Fruit fly (Drosophila melanogaster) whole organism, embryonic: Measurements from ENCODE around the gene CG1983.
A peak's percentile ranks its signal among the peaks of the same experiment; 100 is the strongest.

ENCODE experiments used
- Abd-B ChIP-seq: fragments of 200-800 bp; sonication (Bioruptor generic); optimal IDR thresholded peaks from 2 replicates; lab custom pipeline; 2018; ENCODE audit warnings: missing biosample characterization, mild to moderate bottlenecking, missing genetic modification characterization, moderate library complexity
- Adf1 ChIP-seq: fragments of 200-800 bp; sonication (Bioruptor generic); IDR thresholded peaks from 2 replicates; pipeline ENCODE4 v1.3.6; 2022; ENCODE audit warnings: missing biosample characterization, missing genetic modification characterization
- Antp ChIP-seq: fragments of 200-800 bp; sonication (Bioruptor generic); optimal IDR thresholded peaks from 3 replicates; lab custom pipeline; 2016; ENCODE audit warnings: missing biosample characterization, missing genetic modification characterization
- CG10209 ChIP-seq: fragments of 200-800 bp; sonication (Bioruptor generic); optimal IDR thresholded peaks from 3 replicates; lab custom pipeline; 2017; ENCODE audit warnings: missing biosample characterization, mild to moderate bottlenecking, missing genetic modification characterization, missing genetic modification reagents
- CG11456 ChIP-seq: fragments of 200-800 bp; sonication (Bioruptor generic); IDR thresholded peaks from 3 replicates; pipeline ENCODE4 v1.3.6; 2022; ENCODE audit warnings: missing biosample characterization, missing genetic modification characterization
- CG11504 ChIP-seq: fragments of 200-800 bp; sonication (Bioruptor generic); optimal IDR thresholded peaks from 3 replicates; lab custom pipeline; 2019; ENCODE audit warnings: missing biosample characterization, mild to moderate bottlenecking, missing genetic modification characterization, moderate library complexity
- CG12155 ChIP-seq: fragments of 200-800 bp; sonication (Bioruptor generic); optimal IDR thresholded peaks from 3 replicates; lab custom pipeline; 2016; ENCODE audit warnings: missing biosample characterization, missing genetic modification characterization
- CG13296 ChIP-seq: fragments of 200-800 bp; sonication (Bioruptor generic); optimal IDR thresholded peaks from 3 replicates; lab custom pipeline; 2018; ENCODE audit warnings: missing biosample characterization, mild to moderate bottlenecking, missing genetic modification characterization
- CG14014 ChIP-seq: fragments of 200-800 bp; sonication (Bioruptor generic); IDR thresholded peaks from 2 replicates; pipeline ENCODE4 v1.3.6; 2022; ENCODE audit warnings: missing biosample characterization, missing genetic modification characterization
- CG1603 ChIP-seq: fragments of 200-800 bp; sonication (Bioruptor generic); optimal IDR thresholded peaks from 2 replicates; lab custom pipeline; 2019; ENCODE audit warnings: missing biosample characterization, mild to moderate bottlenecking, missing genetic modification characterization, moderate library complexity
- CG32532 ChIP-seq: fragments of 200-800 bp; sonication (Bioruptor generic); IDR thresholded peaks from 2 replicates; pipeline ENCODE4 v1.3.6; 2022; ENCODE audit warnings: missing biosample characterization, missing genetic modification characterization
- CG34224 ChIP-seq: fragments of 200-800 bp; sonication (Bioruptor generic); IDR thresholded peaks from 3 replicates; pipeline ENCODE4 v1.3.6; 2022; ENCODE audit warnings: missing biosample characterization, missing genetic modification characterization; ENCODE audit not compliant: partially characterized antibody
- CG34376 ChIP-seq: fragments of 200-800 bp; sonication (Bioruptor generic); optimal IDR thresholded peaks from 2 replicates; lab custom pipeline; 2018; ENCODE audit warnings: missing biosample characterization, mild to moderate bottlenecking, missing genetic modification characterization
- CG4282 ChIP-seq: fragments of 200-800 bp; sonication (Bioruptor generic); optimal IDR thresholded peaks from 2 replicates; lab custom pipeline; 2016; ENCODE audit warnings: missing biosample characterization, missing genetic modification characterization
- CG4328 ChIP-seq: fragments of 200-800 bp; sonication (Bioruptor generic); optimal IDR thresholded peaks from 3 replicates; lab custom pipeline; 2017; ENCODE audit warnings: missing biosample characterization, missing genetic modification reagents, missing genetic modification characterization
- CG4424 ChIP-seq: fragments of 200-800 bp; sonication (Bioruptor generic); optimal IDR thresholded peaks from 3 replicates; lab custom pipeline; 2016; ENCODE audit warnings: missing biosample characterization, missing genetic modification characterization
- CG7357 ChIP-seq: fragments of 200-800 bp; sonication (Bioruptor generic); IDR thresholded peaks from 3 replicates; pipeline ENCODE4 v1.3.6; 2022; ENCODE audit warnings: missing biosample characterization, missing genetic modification characterization
- Camta ChIP-seq: fragments of 200-800 bp; sonication (Bioruptor generic); optimal IDR thresholded peaks from 2 replicates; lab custom pipeline; 2016; ENCODE audit warnings: missing biosample characterization, missing genetic modification characterization
- Dip3 ChIP-seq: fragments of 200-800 bp; sonication (Bioruptor generic); optimal IDR thresholded peaks from 3 replicates; lab custom pipeline; 2016; ENCODE audit warnings: missing biosample characterization, missing genetic modification characterization
- Doc3 ChIP-seq: fragments of 200-800 bp; sonication (Bioruptor generic); IDR thresholded peaks from 3 replicates; pipeline ENCODE4 v1.3.6; 2022; ENCODE audit warnings: missing biosample characterization, missing genetic modification characterization; ENCODE audit not compliant: partially characterized antibody
- Ets65A ChIP-seq: fragments of 200-800 bp; sonication (Bioruptor generic); peaks from one replicate; lab custom pipeline; 2016; ENCODE audit warnings: missing biosample characterization, missing genetic modification characterization
- GATAe ChIP-seq: fragments of 200-800 bp; sonication (Bioruptor generic); conservative IDR thresholded peaks from 2 replicates; pipeline ENCODE4 v1.3.6; 2022; ENCODE audit warnings: missing biosample characterization, missing genetic modification characterization
- HLH54F ChIP-seq: fragments of 200-800 bp; sonication (Bioruptor generic); optimal IDR thresholded peaks from 3 replicates; lab custom pipeline; 2016; ENCODE audit warnings: missing biosample characterization, missing genetic modification characterization
- Hmr ChIP-seq: fragments of 200-800 bp; sonication (Bioruptor generic); optimal IDR thresholded peaks from 3 replicates; lab custom pipeline; 2017; ENCODE audit warnings: mild to moderate bottlenecking, missing biosample characterization, missing genetic modification reagents, missing genetic modification characterization
- Myb ChIP-seq: fragments of 200-800 bp; sonication (Bioruptor generic); optimal IDR thresholded peaks from 2 replicates; lab custom pipeline; 2016; ENCODE audit warnings: missing biosample characterization, missing genetic modification characterization
- Nf-YC ChIP-seq: fragments of 200-800 bp; optimal IDR thresholded peaks from 3 replicates; lab custom pipeline; 2019; ENCODE audit warnings: missing biosample characterization, mild to moderate bottlenecking, missing genetic modification characterization, moderate library complexity
- Rfx ChIP-seq: fragments of 200-800 bp; sonication (Bioruptor generic); IDR thresholded peaks from 2 replicates; pipeline ENCODE4 v1.3.6; 2022; ENCODE audit warnings: missing biosample characterization, missing genetic modification characterization
- Xbp1 ChIP-seq: fragments of 200-800 bp; sonication (Bioruptor generic); optimal IDR thresholded peaks from 3 replicates; lab custom pipeline; 2016; ENCODE audit warnings: missing biosample characterization, mild to moderate bottlenecking, missing genetic modification characterization
- amos ChIP-seq: fragments of 200-800 bp; sonication (Bioruptor generic); IDR thresholded peaks from 2 replicates; pipeline ENCODE4 v1.3.6; 2022; ENCODE audit warnings: missing biosample characterization, missing genetic modification characterization; ENCODE audit not compliant: partially characterized antibody
- ci ChIP-seq: fragments of 200-800 bp; sonication (Bioruptor generic); IDR thresholded peaks from 3 replicates; pipeline ENCODE4 v1.3.6; 2022; ENCODE audit warnings: missing biosample characterization, missing genetic modification characterization
- crc ChIP-seq: fragments of 200-800 bp; sonication (Bioruptor generic); optimal IDR thresholded peaks from 2 replicates; lab custom pipeline; 2016; ENCODE audit warnings: missing biosample characterization, missing genetic modification characterization
- crol ChIP-seq: fragments of 200-800 bp; sonication (Bioruptor generic); IDR thresholded peaks from 2 replicates; pipeline ENCODE4 v1.3.6; 2022; ENCODE audit warnings: missing biosample characterization, missing genetic modification characterization
- da ChIP-seq: fragments of 200-800 bp; sonication (Bioruptor generic); optimal IDR thresholded peaks from 2 replicates; lab custom pipeline; 2016; ENCODE audit warnings: missing biosample characterization, missing genetic modification characterization
- dan ChIP-seq: fragments of 200-800 bp; sonication (Bioruptor generic); IDR thresholded peaks from 2 replicates; pipeline ENCODE4 v1.3.6; 2022; ENCODE audit warnings: missing biosample characterization, missing genetic modification characterization
- dimm ChIP-seq: fragments of 200-800 bp; sonication (Bioruptor generic); IDR thresholded peaks from 2 replicates; pipeline ENCODE4 v1.3.6; 2022; ENCODE audit warnings: missing biosample characterization, missing genetic modification characterization
- exex ChIP-seq: fragments of 200-800 bp; sonication (Bioruptor generic); optimal IDR thresholded peaks from 4 replicates; lab custom pipeline; 2018; ENCODE audit warnings: missing biosample characterization, mild to moderate bottlenecking, missing genetic modification characterization, moderate library complexity
- gem ChIP-seq: fragments of 200-800 bp; sonication (Bioruptor generic); optimal IDR thresholded peaks from 2 replicates; lab custom pipeline; 2019; ENCODE audit warnings: missing biosample characterization, mild to moderate bottlenecking, missing genetic modification characterization, moderate library complexity
- hb ChIP-seq: fragments of 200-800 bp; sonication (Bioruptor generic); IDR thresholded peaks from 3 replicates; pipeline ENCODE4 v1.3.6; 2022; ENCODE audit warnings: missing biosample characterization, missing genetic modification characterization; ENCODE audit not compliant: partially characterized antibody
- lbe ChIP-seq: fragments of 200-800 bp; sonication (Bioruptor generic); optimal IDR thresholded peaks from 2 replicates; lab custom pipeline; 2016; ENCODE audit warnings: missing biosample characterization, mild to moderate bottlenecking, missing genetic modification characterization
- maf-S ChIP-seq: fragments of 200-800 bp; sonication (Bioruptor generic); optimal IDR thresholded peaks from 2 replicates; lab custom pipeline; 2016; ENCODE audit warnings: missing biosample characterization, missing genetic modification characterization
- mirr ChIP-seq: fragments of 200-800 bp; sonication (Bioruptor generic); optimal IDR thresholded peaks from 3 replicates; lab custom pipeline; 2018; ENCODE audit warnings: missing biosample characterization, mild to moderate bottlenecking, missing genetic modification characterization
- otp ChIP-seq: fragments of 200-800 bp; sonication (Bioruptor generic); IDR thresholded peaks from 3 replicates; pipeline ENCODE4, ENCODE4 v1.3.6; 2022; ENCODE audit warnings: missing biosample characterization, missing genetic modification characterization
- pnt ChIP-seq: fragments of 200-800 bp; sonication (Bioruptor generic); optimal IDR thresholded peaks from 3 replicates; lab custom pipeline; 2016; ENCODE audit warnings: missing biosample characterization, missing genetic modification characterization
- pzg ChIP-seq: fragments of 200-800 bp; sonication (Bioruptor generic); optimal IDR thresholded peaks from 3 replicates; lab custom pipeline; 2018; ENCODE audit warnings: missing biosample characterization, mild to moderate bottlenecking, missing genetic modification characterization, moderate library complexity
- salm ChIP-seq: fragments of 200-800 bp; sonication (Bioruptor generic); optimal IDR thresholded peaks from 2 replicates; lab custom pipeline; 2018; ENCODE audit warnings: missing biosample characterization, mild to moderate bottlenecking, missing genetic modification characterization
- sd ChIP-seq: fragments of 200-800 bp; sonication (Bioruptor generic); optimal IDR thresholded peaks from 3 replicates; lab custom pipeline; 2018; ENCODE audit warnings: missing biosample characterization, mild to moderate bottlenecking, missing genetic modification characterization, moderate library complexity
- sug ChIP-seq: fragments of 200-800 bp; optimal IDR thresholded peaks from 2 replicates; lab custom pipeline; 2019; ENCODE audit warnings: missing biosample characterization, mild to moderate bottlenecking, missing genetic modification characterization, moderate library complexity
- vnd ChIP-seq: fragments of 200-800 bp; sonication (Bioruptor generic); IDR thresholded peaks from 3 replicates; pipeline ENCODE4 v1.3.6; 2022; ENCODE audit warnings: missing biosample characterization, missing genetic modification characterization; ENCODE audit not compliant: partially characterized antibody

The CG1983 gene

DNA sequence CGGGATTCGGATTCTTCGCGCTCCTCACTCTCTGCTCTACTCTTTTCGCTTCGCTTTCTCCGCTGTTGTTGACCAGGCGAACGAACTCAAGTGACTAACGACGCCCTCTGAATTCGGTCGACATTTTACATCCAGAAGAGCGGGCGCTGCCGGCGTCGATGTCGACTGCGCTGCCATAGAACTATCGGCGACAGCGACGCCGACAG is 25.3 kb upstream of the CG1983 start, which contains the start of gene CG9743 (continued):
- TF ChIP-seq CG1603 (no peak), hb (GFP tag; lab: Robert Waterston, UW) (0 out of 3 replicates have a peak, but pooled peaks have one; percentile 15)
- TF ChIP-seq, all 482 proteins: peak for 10

DNA sequence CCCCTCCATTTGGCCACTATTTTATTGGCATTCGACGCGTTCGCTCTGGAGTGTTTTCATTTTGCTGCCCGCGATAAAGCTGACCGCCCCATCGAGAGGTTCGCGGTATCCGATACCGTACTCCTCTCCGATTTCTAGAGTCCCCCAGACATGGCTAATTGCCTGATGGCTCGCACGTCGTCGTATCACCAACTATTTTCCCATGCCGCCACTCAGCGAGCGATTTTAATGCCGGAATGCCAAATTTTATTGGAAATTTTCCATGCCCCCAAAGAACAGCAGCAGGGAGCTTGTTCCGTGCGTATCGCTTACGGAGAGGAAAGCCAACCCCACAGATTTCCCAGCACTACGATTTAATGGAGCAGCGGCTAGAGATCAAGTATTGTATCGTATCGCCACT is 23.6 kb upstream of the CG1983 start:
- TF ChIP-seq CG7357 (GFP tag; lab: Robert Waterston, UW) = no peak
- peak; percentile 87 for TF ChIP-seq Ets65A (GFP tag; lab: Kevin White, UChicago)
- no peak for TF ChIP-seq CG4328 (GFP tag; lab: Kevin White, UChicago)
- no peak for TF ChIP-seq lbe
- TF ChIP-seq amos (GFP tag; lab: Robert Waterston, UW) = no peak
- peak; percentile 87 for TF ChIP-seq CG34376 (GFP tag; lab: Kevin White, UChicago)
- TF ChIP-seq GATAe (GFP tag; lab: Robert Waterston, UW) = peak; percentile 23
- TF ChIP-seq sug (tag; lab: Kevin White, UChicago) = peak; percentile 95
- peak; percentile 83 for TF ChIP-seq exex (tag; lab: Kevin White, UChicago)
- TF ChIP-seq crol = peak; percentile 67; the same call in 1 of the 2 replicates
- peak; percentile 21; the same call in 1 of the 2 replicates for TF ChIP-seq Adf1
- TF ChIP-seq mirr (GFP tag; lab: Kevin White, UChicago) = peak; percentile 8
- TF ChIP-seq sd (tag; lab: Kevin White, UChicago) = peak; percentile 79
- TF ChIP-seq vnd (GFP tag; lab: Robert Waterston, UW) = 0 out of 3 replicates have a peak, but pooled peaks have one; percentile 37
- TF ChIP-seq CG34224 (GFP tag; lab: Robert Waterston, UW) = no peak
- 0 out of 2 replicates have a peak, but pooled peaks have one; percentile 15 for TF ChIP-seq CG32532 (GFP tag; lab: Robert Waterston, UW)
- TF ChIP-seq CG11456 (GFP tag; lab: Robert Waterston, UW) = no peak

DNA sequence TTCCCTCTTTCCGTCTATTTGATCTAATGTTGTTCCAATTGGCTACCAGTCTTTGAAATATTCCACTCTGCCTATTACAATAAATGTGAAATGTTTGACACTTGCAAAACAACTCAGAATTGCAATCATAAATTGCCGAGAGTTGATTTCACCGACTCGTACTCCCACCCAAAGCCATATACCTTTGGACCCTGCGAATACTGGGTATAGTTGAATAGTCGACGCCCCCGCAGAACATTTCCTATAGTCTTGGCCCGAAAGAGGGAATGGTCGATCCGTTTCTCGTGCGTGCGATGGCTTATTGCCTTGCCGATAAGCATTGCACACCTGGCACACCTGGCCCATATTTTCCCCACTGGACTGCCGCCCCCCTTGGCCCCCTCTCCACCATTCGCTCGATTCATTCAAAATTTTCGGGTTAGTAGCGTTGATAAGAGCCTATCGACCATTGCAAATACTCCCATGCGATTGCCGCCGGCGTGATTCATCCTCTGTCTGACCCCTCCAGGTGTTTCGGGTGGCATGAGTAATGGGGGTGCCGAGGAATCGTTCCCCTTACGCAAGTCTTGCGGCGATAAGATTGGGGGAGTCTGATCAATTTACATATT is 22.7 kb upstream of the CG1983 start:
- TF ChIP-seq Camta = no peak
- 0 out of 3 replicates have a peak, but pooled peaks have one; percentile 24 for TF ChIP-seq otp
- TF ChIP-seq CG4424 (GFP tag; lab: Kevin White, UChicago) = peak; percentile 3
- TF ChIP-seq Nf-YC (tag; lab: Kevin White, UChicago) = no peak
- TF ChIP-seq CG4282 (GFP tag; lab: Kevin White, UChicago) = no peak
- TF ChIP-seq dimm (GFP tag; lab: Robert Waterston, UW) = 0 out of 2 replicates have a peak, but pooled peaks have one; percentile 22
- TF ChIP-seq Myb (GFP tag; lab: Kevin White, UChicago) = peak; percentile 28
- peak; percentile 10; the same call in 1 of the 2 replicates for TF ChIP-seq CG14014 (GFP tag; lab: Robert Waterston, UW)
- no peak for TF ChIP-seq dan (GFP tag; lab: Robert Waterston, UW)
- peak; percentile 18 for TF ChIP-seq CG12155 (GFP tag; lab: Kevin White, UChicago)
- TF ChIP-seq HLH54F (GFP tag; lab: Kevin White, UChicago) = peak; percentile 44
- TF ChIP-seq da (GFP tag; lab: Kevin White, UChicago) = peak; percentile 13
- peak; percentile 20 for TF ChIP-seq CG10209 (GFP tag; lab: Kevin White, UChicago)
- no peak for TF ChIP-seq Doc3 (GFP tag; lab: Robert Waterston, UW)
- no peak for TF ChIP-seq salm (tag; lab: Kevin White, UChicago)
- TF ChIP-seq Rfx (GFP tag; lab: Robert Waterston, UW) = peak; percentile 26; the same call in 1 of the 2 replicates
- no peak for TF ChIP-seq Abd-B (GFP tag; lab: Kevin White, UChicago)
- TF ChIP-seq maf-S = no peak
- 0 out of 3 replicates have a peak, but pooled peaks have one; percentile 30 for TF ChIP-seq ci (GFP tag; lab: Robert Waterston, UW)
- TF ChIP-seq Antp (GFP tag; lab: Kevin White, UChicago) = peak; percentile 24
- peak; percentile 36 for TF ChIP-seq CG11504
- peak; percentile 54 for TF ChIP-seq Hmr (GFP tag; lab: Kevin White, UChicago)
- TF ChIP-seq pzg (GFP tag; lab: Kevin White, UChicago) = no peak
- TF ChIP-seq pnt (GFP tag; lab: Kevin White, UChicago) = peak; percentile 17
- TF ChIP-seq Xbp1 (GFP tag; lab: Kevin White, UChicago) = peak; percentile 11
- no peak for TF ChIP-seq crc (GFP tag; lab: Kevin White, UChicago)
- TF ChIP-seq CG13296 (GFP tag; lab: Kevin White, UChicago) = peak; percentile 52
- peak; percentile 27 for TF ChIP-seq Dip3 (GFP tag; lab: Kevin White, UChicago)
- peak; percentile 34 for TF ChIP-seq gem (tag; lab: Kevin White, UChicago)
